Worm (Caenorhabditis elegans): ENCODE results near the gene ZC15.5.

ZC15.5 gene

ce11 chrV:20276923-20277322 is 20.8 kb upstream of the ZC15.5 start:
- TF ChIP-seq pha-4 (tag; optimal IDR thresholded peaks at IDR 0.05) (no peak), lin-32 (GFP tag; optimal IDR thresholded peaks at IDR 0.05) (no peak), drap-1 (GFP tag; optimal IDR thresholded peaks at IDR 0.05) (no peak), elt-3 (tag; optimal IDR thresholded peaks at IDR 0.05) (no peak), mep-1 (tag; optimal IDR thresholded peaks at IDR 0.05) (no peak), snpc-4 (tag; optimal IDR thresholded peaks at IDR 0.05) (no peak)

- TF ChIP-seq lin-13 (tag; optimal IDR thresholded peaks at IDR 0.05) (no peak), nhr-2 (tag; optimal IDR thresholded peaks at IDR 0.05) (no peak), flh-1 (GFP tag; optimal IDR thresholded peaks at IDR 0.05) (no peak), elt-1 (tag; optimal IDR thresholded peaks at IDR 0.05; ENCODE audit: borderline replicate concordance, insufficient read depth) (no peak), snpc-4 (tag; optimal IDR thresholded peaks at IDR 0.05) (no peak), nhr-28 (tag; optimal IDR thresholded peaks at IDR 0.05) (no peak), ham-2 (GFP tag; optimal IDR thresholded peaks at IDR 0.05) (no peak), lin-32 (GFP tag; optimal IDR thresholded peaks at IDR 0.05) (no peak), ces-1 (GFP tag; optimal IDR thresholded peaks at IDR 0.05) (no peak), mab-5 (tag; optimal IDR thresholded peaks at IDR 0.05) (no peak), blmp-1 (tag; optimal IDR thresholded peaks at IDR 0.05) (no peak), hlh-1 (tag; optimal IDR thresholded peaks at IDR 0.05) (no peak), unc-62 (GFP tag; optimal IDR thresholded peaks at IDR 0.05) (no peak), sptf-1 (tag; optimal IDR thresholded peaks at IDR 0.05) (no peak), ceh-43 (GFP tag; optimal IDR thresholded peaks at IDR 0.05) (no peak), unc-39 (tag; optimal IDR thresholded peaks at IDR 0.05) (no peak), cnd-1 (tag; optimal IDR thresholded peaks at IDR 0.05) (no peak), zip-8 (tag; optimal IDR thresholded peaks at IDR 0.05) (no peak)
Observed at ce11 chrV:20279309-20279708, 18.4 kb upstream of the ZC15.5 start.

DNA sequence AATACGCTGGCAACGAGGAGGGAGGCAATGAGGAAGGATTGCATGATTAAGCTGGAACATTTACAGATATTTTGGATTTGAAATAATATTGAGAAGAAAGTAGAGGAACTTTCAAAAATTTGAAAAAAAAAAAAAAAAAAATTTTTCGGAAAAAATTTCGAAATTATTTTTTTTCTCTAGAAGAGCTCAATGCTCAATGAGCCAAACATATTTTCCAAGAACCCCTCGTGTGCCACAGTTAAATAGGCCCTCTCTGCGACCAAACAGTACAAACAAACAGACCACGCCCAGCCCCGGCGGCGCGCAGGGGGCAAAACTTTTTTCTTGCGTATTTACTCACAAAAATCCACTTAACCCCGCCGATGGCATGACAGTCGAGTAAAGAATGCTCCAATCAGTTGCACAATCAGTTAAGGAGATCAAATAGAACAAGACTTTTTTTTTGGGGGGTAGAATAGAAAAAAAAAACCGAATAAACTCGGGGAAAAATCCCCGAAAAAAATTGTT is 17.9 kb upstream of the ZC15.5 start, which contains the start of gene pqn-94:
pqn-94 (minus strand) TSS at position 51 of the 507 bp plus-strand sequence.
- no peak for TF ChIP-seq lsy-2 (tag; optimal IDR thresholded peaks at IDR 0.05)
- TF ChIP-seq unc-120 (tag; optimal IDR thresholded peaks at IDR 0.05; ENCODE audit: poor library complexity, severe bottlenecking) = no peak
- no peak for TF ChIP-seq ces-1 (GFP tag; optimal IDR thresholded peaks at IDR 0.05)
- TF ChIP-seq tbx-8 (GFP tag; optimal IDR thresholded peaks at IDR 0.05) = no peak
- TF ChIP-seq elt-1 (tag; optimal IDR thresholded peaks at IDR 0.05; ENCODE audit: borderline replicate concordance, insufficient read depth) = no peak
- no peak for TF ChIP-seq M03D4.4 (tag; optimal IDR thresholded peaks at IDR 0.05)

- TF ChIP-seq lin-32 (GFP tag; optimal IDR thresholded peaks at IDR 0.05) (no peak), ceh-83 (GFP tag; optimal IDR thresholded peaks at IDR 0.05) (no peak), tbx-8 (GFP tag; optimal IDR thresholded peaks at IDR 0.05) (no peak), ham-2 (GFP tag; optimal IDR thresholded peaks at IDR 0.05) (no peak), nhr-12 (tag; optimal IDR thresholded peaks at IDR 0.05) (no peak), ceh-39 (tag; optimal IDR thresholded peaks at IDR 0.05) (no peak)
Observed at ce11 chrV:20282827-20283226, 14.9 kb upstream of the ZC15.5 start.

- TF ChIP-seq flh-1 (GFP tag; optimal IDR thresholded peaks at IDR 0.05) = no peak
- no peak for TF ChIP-seq elt-3 (tag; optimal IDR thresholded peaks at IDR 0.05)
- no peak for TF ChIP-seq nhr-237 (tag; optimal IDR thresholded peaks at IDR 0.05)
- TF ChIP-seq lin-32 (GFP tag; optimal IDR thresholded peaks at IDR 0.05) = no peak
- TF ChIP-seq mab-5 (tag; optimal IDR thresholded peaks at IDR 0.05) = no peak
- TF ChIP-seq cnd-1 (tag; optimal IDR thresholded peaks at IDR 0.05) = no peak
- TF ChIP-seq hlh-1 (tag; optimal IDR thresholded peaks at IDR 0.05) = no peak
- no peak for TF ChIP-seq ztf-11 (tag; optimal IDR thresholded peaks at IDR 0.05)
- TF ChIP-seq mep-1 (tag; optimal IDR thresholded peaks at IDR 0.05) = no peak
- TF ChIP-seq sptf-1 (tag; optimal IDR thresholded peaks at IDR 0.05) = no peak
- no peak for TF ChIP-seq unc-120 (tag; optimal IDR thresholded peaks at IDR 0.05; ENCODE audit: poor library complexity, severe bottlenecking)
- TF ChIP-seq nhr-28 (tag; optimal IDR thresholded peaks at IDR 0.05) = no peak
Observed at ce11 chrV:20289317-20289716, 8.4 kb upstream of the ZC15.5 start, which contains the start of gene mlt-4. Gene mlt-4 (minus strand): TSS chrV:20289417.

- TF ChIP-seq ceh-83 (GFP tag; optimal IDR thresholded peaks at IDR 0.05) (no peak), lsy-2 (tag; optimal IDR thresholded peaks at IDR 0.05) (no peak), nhr-28 (tag; optimal IDR thresholded peaks at IDR 0.05) (no peak), nhr-12 (tag; optimal IDR thresholded peaks at IDR 0.05) (no peak), nhr-237 (tag; optimal IDR thresholded peaks at IDR 0.05) (no peak), hlh-1 (tag; optimal IDR thresholded peaks at IDR 0.05) (no peak), mls-2 (tag; optimal IDR thresholded peaks at IDR 0.05) (no peak), nhr-2 (tag; optimal IDR thresholded peaks at IDR 0.05) (no peak), unc-62 (GFP tag; optimal IDR thresholded peaks at IDR 0.05) (no peak), mab-5 (tag; optimal IDR thresholded peaks at IDR 0.05) (no peak), ceh-43 (GFP tag; optimal IDR thresholded peaks at IDR 0.05) (no peak), drap-1 (GFP tag; optimal IDR thresholded peaks at IDR 0.05) (no peak), blmp-1 (tag; optimal IDR thresholded peaks at IDR 0.05) (no peak), zip-8 (tag; optimal IDR thresholded peaks at IDR 0.05) (no peak), tbx-8 (GFP tag; optimal IDR thresholded peaks at IDR 0.05) (no peak), ces-1 (GFP tag; optimal IDR thresholded peaks at IDR 0.05) (no peak), lin-32 (GFP tag; optimal IDR thresholded peaks at IDR 0.05) (no peak)
Observed at ce11 chrV:20294388-20294787, 3.4 kb upstream of the ZC15.5 start, which contains the start of gene clec-261. Gene clec-261 (minus strand): TSS chrV:20294488.

Data from whole organism, mixed stage, embryonic.